Worm (Caenorhabditis elegans): ENCODE results near the gene F58H1.6.

DNA sequence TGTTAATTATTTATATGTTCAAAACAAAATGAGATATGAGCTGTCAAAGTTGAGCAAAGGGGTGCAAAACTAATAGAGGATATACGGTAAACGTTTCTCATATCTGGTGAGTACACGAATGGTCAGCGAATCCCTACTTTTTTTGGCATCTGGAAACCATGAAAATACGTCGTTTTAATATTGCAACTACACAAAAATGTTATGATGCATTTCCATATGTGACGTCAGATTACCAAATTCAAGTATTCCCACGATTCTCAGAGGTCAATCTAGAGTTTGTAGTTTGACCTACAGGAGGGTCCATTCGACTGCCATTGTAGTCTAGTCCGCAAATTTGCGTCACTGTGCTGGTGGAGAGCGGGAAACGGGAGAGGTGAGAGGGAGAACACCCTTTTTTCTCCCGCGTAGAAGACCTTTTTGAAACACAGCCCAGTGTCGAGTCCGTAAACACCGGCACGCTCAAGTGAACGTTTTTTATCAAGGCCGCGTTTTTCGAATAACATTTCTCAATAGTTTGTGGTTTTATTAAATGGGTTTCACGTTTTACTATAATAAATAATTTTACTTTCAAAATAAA is 46.0 kb upstream of the F58H1.6 start:
- TF ChIP-seq ceh-19 (GFP tag; optimal IDR thresholded peaks at IDR 0.05) (no peak), mec-3 (tag; optimal IDR thresholded peaks at IDR 0.05; ENCODE audit: borderline replicate concordance) (no peak), ets-4 (tag; optimal IDR thresholded peaks at IDR 0.05) (no peak), F13H6.1 (tag; optimal IDR thresholded peaks at IDR 0.05) (no peak), fax-1 (tag; optimal IDR thresholded peaks at IDR 0.05) (no peak), pha-4 (tag; optimal IDR thresholded peaks at IDR 0.05) (no peak), eyg-1 (tag; optimal IDR thresholded peaks at IDR 0.05) (no peak)
